Fruit fly (Drosophila melanogaster) whole organism, embryonic: ENCODE results near the gene GXIVsPLA2.

Experiments
- Adf1 ChIP-seq: fragments of 200-800 bp; sonication (Bioruptor generic); IDR thresholded peaks from 2 replicates; pipeline ENCODE4 v1.3.6; 2022; ENCODE audit warnings: missing biosample characterization, missing genetic modification characterization
- BtbVII ChIP-seq: fragments of 200-800 bp; sonication (Bioruptor generic); optimal IDR thresholded peaks from 3 replicates; lab custom pipeline; 2017; ENCODE audit warnings: missing biosample characterization, mild to moderate bottlenecking, missing genetic modification characterization
- Bteb2 ChIP-seq: fragments of 200-800 bp; sonication (Bioruptor generic); optimal IDR thresholded peaks from 2 replicates; lab custom pipeline; 2016; ENCODE audit warnings: missing biosample characterization, missing genetic modification characterization
- CG10543 ChIP-seq: fragments of 200-800 bp; sonication (Bioruptor generic); optimal IDR thresholded peaks from 3 replicates; lab custom pipeline; 2017; ENCODE audit warnings: missing biosample characterization, mild to moderate bottlenecking, missing genetic modification characterization, moderate library complexity
- CG12744 ChIP-seq: fragments of 200-800 bp; sonication (Bioruptor generic); optimal IDR thresholded peaks from 2 replicates; lab custom pipeline; 2016; ENCODE audit warnings: missing biosample characterization, missing genetic modification characterization
- CG13894 ChIP-seq: fragments of 200-800 bp; sonication (Bioruptor generic); optimal IDR thresholded peaks from 3 replicates; lab custom pipeline; 2018; ENCODE audit warnings: missing biosample characterization, mild to moderate bottlenecking, missing genetic modification characterization, moderate library complexity
- CG14441 ChIP-seq: fragments of 200-800 bp; sonication (Bioruptor generic); IDR thresholded peaks from 2 replicates; pipeline ENCODE4 v1.3.6; 2022; ENCODE audit warnings: missing biosample characterization, missing genetic modification characterization
- CG15011 ChIP-seq: fragments of 200-800 bp; sonication (Bioruptor generic); optimal IDR thresholded peaks from 3 replicates; lab custom pipeline; 2018; ENCODE audit warnings: missing biosample characterization, mild to moderate bottlenecking, missing genetic modification characterization
- CG1603 ChIP-seq: fragments of 200-800 bp; sonication (Bioruptor generic); optimal IDR thresholded peaks from 2 replicates; lab custom pipeline; 2019; ENCODE audit warnings: missing biosample characterization, mild to moderate bottlenecking, missing genetic modification characterization, moderate library complexity
- CG1832 ChIP-seq: fragments of 200-800 bp; sonication (Bioruptor generic); optimal IDR thresholded peaks from 2 replicates; lab custom pipeline; 2017; ENCODE audit warnings: missing biosample characterization, mild to moderate bottlenecking, missing genetic modification characterization, inconsistent platforms
- CG2199 ChIP-seq: fragments of 200-800 bp; sonication (Bioruptor generic); IDR thresholded peaks from 3 replicates; pipeline ENCODE4 v1.3.6; 2022; ENCODE audit warnings: missing biosample characterization, missing genetic modification characterization
- CG30020 ChIP-seq: fragments of 200-800 bp; optimal IDR thresholded peaks from 2 replicates; lab custom pipeline; 2019; ENCODE audit warnings: missing biosample characterization, mild to moderate bottlenecking, missing genetic modification characterization, moderate library complexity
- CG3065 ChIP-seq: fragments of 200-800 bp; sonication (Bioruptor generic); optimal IDR thresholded peaks from 2 replicates; lab custom pipeline; 2016; ENCODE audit warnings: missing biosample characterization, missing genetic modification characterization
- CG33557 ChIP-seq: fragments of 200-800 bp; sonication (Bioruptor generic); optimal IDR thresholded peaks from 2 replicates; lab custom pipeline; 2019; ENCODE audit warnings: missing biosample characterization, mild to moderate bottlenecking, missing genetic modification characterization, moderate library complexity
- CG3407 ChIP-seq: fragments of 200-800 bp; sonication (Bioruptor generic); optimal IDR thresholded peaks from 2 replicates; lab custom pipeline; 2018; ENCODE audit warnings: missing biosample characterization, mild to moderate bottlenecking, missing genetic modification characterization
- CG4730 ChIP-seq: fragments of 200-800 bp; sonication (Bioruptor generic); IDR thresholded peaks from 2 replicates; pipeline ENCODE4 v1.3.6; 2022; ENCODE audit warnings: missing biosample characterization, missing genetic modification characterization
- CG6854 ChIP-seq: fragments of 200-800 bp; sonication (Bioruptor generic); optimal IDR thresholded peaks from 3 replicates; lab custom pipeline; 2017; ENCODE audit warnings: missing biosample characterization, mild to moderate bottlenecking, missing genetic modification characterization
- CG7963 ChIP-seq: fragments of 200-800 bp; sonication (Bioruptor generic); IDR thresholded peaks from 3 replicates; pipeline ENCODE4 v1.3.6; 2022; ENCODE audit warnings: missing biosample characterization, missing genetic modification characterization; ENCODE audit not compliant: partially characterized antibody
- CG7987 ChIP-seq: fragments of 200-800 bp; sonication (Bioruptor generic); optimal IDR thresholded peaks from 2 replicates; lab custom pipeline; 2018; ENCODE audit warnings: missing biosample characterization, mild to moderate bottlenecking, missing genetic modification characterization, moderate library complexity
- CG8944 ChIP-seq: fragments of 200-800 bp; sonication (Bioruptor generic); optimal IDR thresholded peaks from 3 replicates; lab custom pipeline; 2016; ENCODE audit warnings: missing biosample characterization, missing genetic modification characterization
- CG9797 ChIP-seq: fragments of 200-800 bp; sonication (Bioruptor generic); optimal IDR thresholded peaks from 3 replicates; lab custom pipeline; 2018; ENCODE audit warnings: missing biosample characterization, mild to moderate bottlenecking, missing genetic modification characterization
- D19A ChIP-seq: fragments of 200-800 bp; optimal IDR thresholded peaks from 3 replicates; lab custom pipeline; 2019; ENCODE audit warnings: missing biosample characterization, mild to moderate bottlenecking, missing genetic modification characterization, moderate library complexity
- E2f2 ChIP-seq: fragments of 200-800 bp; sonication (Bioruptor generic); IDR thresholded peaks from 2 replicates; pipeline ENCODE4 v1.3.6; 2022; ENCODE audit warnings: missing biosample characterization, missing genetic modification characterization
- Hmr ChIP-seq: fragments of 200-800 bp; sonication (Bioruptor generic); optimal IDR thresholded peaks from 3 replicates; lab custom pipeline; 2017; ENCODE audit warnings: mild to moderate bottlenecking, missing biosample characterization, missing genetic modification reagents, missing genetic modification characterization
- Hr39 ChIP-seq: fragments of >200 bp; optimal IDR thresholded peaks from 2 replicates; lab custom pipeline; 2017
- Hr51 ChIP-seq, 2 experiments: fragments of 200-800 bp; sonication (Bioruptor generic); optimal IDR thresholded peaks; 2 replicates in 1 of 2; 3 replicates in 1 of 2; lab custom pipeline; 2016 to 2018; ENCODE audit warnings: missing biosample characterization in 2 of 2, missing genetic modification characterization in 2 of 2, mild to moderate bottlenecking in 1 of 2, moderate library complexity in 1 of 2
- Kr ChIP-seq: fragments of 200-800 bp; sonication (Bioruptor generic); optimal IDR thresholded peaks from 2 replicates; lab custom pipeline; 2017; ENCODE audit warnings: missing biosample characterization, mild to moderate bottlenecking, missing genetic modification characterization
- Lim3 ChIP-seq: fragments of 200-800 bp; sonication (Bioruptor generic); IDR thresholded peaks from 2 replicates; pipeline ENCODE4 v1.3.6; 2022; ENCODE audit warnings: missing biosample characterization, missing genetic modification characterization
- MESR4 ChIP-seq: fragments of 200-800 bp; sonication (Bioruptor generic); optimal IDR thresholded peaks from 2 replicates; lab custom pipeline; 2018; ENCODE audit warnings: missing biosample characterization, mild to moderate bottlenecking, missing genetic modification characterization, moderate library complexity
- NfI ChIP-seq: fragments of 200-800 bp; sonication (Bioruptor generic); optimal IDR thresholded peaks from 3 replicates; lab custom pipeline; 2018; ENCODE audit warnings: missing biosample characterization, mild to moderate bottlenecking, missing genetic modification characterization, moderate library complexity
- Pdp1 ChIP-seq, 2 experiments: fragments of 200-800 bp; sonication (Bioruptor generic); optimal IDR thresholded peaks; 3 replicates each; lab custom pipeline; 2016; ENCODE audit warnings: missing biosample characterization in 2 of 2, missing genetic modification characterization in 2 of 2, mild to moderate bottlenecking in 1 of 2, moderate library complexity in 1 of 2
- Sox102F ChIP-seq: fragments of 200-800 bp; sonication (Bioruptor generic); optimal IDR thresholded peaks from 2 replicates; lab custom pipeline; 2018; ENCODE audit warnings: missing biosample characterization, mild to moderate bottlenecking, missing genetic modification characterization, moderate library complexity
- abd-A ChIP-seq: fragments of 200-800 bp; sonication (Bioruptor generic); optimal IDR thresholded peaks from 3 replicates; lab custom pipeline; 2019; ENCODE audit warnings: missing biosample characterization, mild to moderate bottlenecking, missing genetic modification characterization, moderate library complexity
- bcd ChIP-seq: fragments of 200-800 bp; sonication (Bioruptor generic); optimal IDR thresholded peaks from 2 replicates; lab custom pipeline; 2017; ENCODE audit warnings: missing biosample characterization, mild to moderate bottlenecking, missing genetic modification characterization
- chinmo ChIP-seq: fragments of 200-800 bp; sonication (Bioruptor generic); IDR thresholded peaks from 4 replicates; pipeline ENCODE4 v1.3.6; 2022; ENCODE audit warnings: missing biosample characterization, missing genetic modification characterization; ENCODE audit not compliant: partially characterized antibody
- croc ChIP-seq: fragments of 200-800 bp; sonication (Bioruptor generic); conservative IDR thresholded peaks from 3 replicates; pipeline ENCODE4 v1.3.6; 2022; ENCODE audit warnings: missing biosample characterization, missing genetic modification characterization
- dmrt11E ChIP-seq: fragments of 200-800 bp; sonication (Bioruptor generic); optimal IDR thresholded peaks from 3 replicates; lab custom pipeline; 2018; ENCODE audit warnings: missing biosample characterization, mild to moderate bottlenecking, missing genetic modification characterization, moderate library complexity
- fd3F ChIP-seq: fragments of 200-800 bp; sonication (Bioruptor generic); optimal IDR thresholded peaks from 2 replicates; lab custom pipeline; 2018; ENCODE audit warnings: missing biosample characterization, mild to moderate bottlenecking, missing genetic modification characterization, moderate library complexity
- gfzf ChIP-seq: fragments of 200-800 bp; sonication (Bioruptor generic); optimal IDR thresholded peaks from 2 replicates; lab custom pipeline; 2016; ENCODE audit warnings: missing biosample characterization, mild to moderate bottlenecking, missing genetic modification characterization, moderate library complexity
- ind ChIP-seq: fragments of 200-800 bp; sonication (Bioruptor generic); optimal IDR thresholded peaks from 3 replicates; lab custom pipeline; 2016; ENCODE audit warnings: missing biosample characterization, missing genetic modification characterization
- lbe ChIP-seq: fragments of 200-800 bp; sonication (Bioruptor generic); optimal IDR thresholded peaks from 2 replicates; lab custom pipeline; 2016; ENCODE audit warnings: missing biosample characterization, mild to moderate bottlenecking, missing genetic modification characterization
- nerfin-2 ChIP-seq: fragments of 200-800 bp; sonication (Bioruptor generic); IDR thresholded peaks from 2 replicates; pipeline ENCODE4 v1.3.6; 2022; ENCODE audit warnings: missing biosample characterization, missing genetic modification characterization; ENCODE audit not compliant: partially characterized antibody
- pita ChIP-seq: fragments of 200-800 bp; sonication (Bioruptor generic); optimal IDR thresholded peaks from 2 replicates; lab custom pipeline; 2017; ENCODE audit warnings: missing biosample characterization, mild to moderate bottlenecking, missing genetic modification characterization
- pzg ChIP-seq: fragments of 200-800 bp; sonication (Bioruptor generic); optimal IDR thresholded peaks from 3 replicates; lab custom pipeline; 2018; ENCODE audit warnings: missing biosample characterization, mild to moderate bottlenecking, missing genetic modification characterization, moderate library complexity
- run ChIP-seq: fragments of 200-800 bp; sonication (Bioruptor generic); optimal IDR thresholded peaks from 3 replicates; lab custom pipeline; 2018; ENCODE audit warnings: missing biosample characterization, mild to moderate bottlenecking, missing genetic modification characterization
- sc ChIP-seq, 3 experiments: fragments of >200 bp in 2 of 3; fragments of 200-800 bp in 1 of 3; sonication (Bioruptor generic) in 1 of 3; optimal IDR thresholded peaks; 2 replicates in 2 of 3; 3 replicates in 1 of 3; lab custom pipeline; 2017; ENCODE audit warnings: mild to moderate bottlenecking in 1 of 3, missing biosample characterization in 1 of 3, missing genetic modification characterization in 1 of 3, missing genetic modification reagents in 1 of 3
- sim ChIP-seq: fragments of 200-800 bp; sonication (Bioruptor generic); IDR thresholded peaks from 2 replicates; pipeline ENCODE4 v1.3.6; 2022; ENCODE audit warnings: missing biosample characterization, missing genetic modification characterization
- slou ChIP-seq: fragments of 200-800 bp; sonication (Bioruptor generic); optimal IDR thresholded peaks from 3 replicates; lab custom pipeline; 2016; ENCODE audit warnings: missing biosample characterization, missing genetic modification characterization
- yki ChIP-seq: fragments of >200 bp; optimal IDR thresholded peaks from 3 replicates; lab custom pipeline; 2018

GXIVsPLA2 gene

dm6 chr3L:15921043-15921621 is 33.8 kb upstream of the GXIVsPLA2 start (continued):
- TF ChIP-seq pzg (GFP tag; lab: Kevin White, UChicago) (no peak), gfzf (GFP tag; lab: Kevin White, UChicago) (no peak), ind (peak; percentile 40), Lim3 (GFP tag; lab: Robert Waterston, UW) (no peak), CG7987 (no peak), BtbVII (GFP tag; lab: Kevin White, UChicago) (peak; percentile 56), CG3407 (GFP tag; lab: Kevin White, UChicago) (no peak), Bteb2 (GFP tag; lab: Kevin White, UChicago) (no peak), bcd (peak; percentile 42), Hr51 (GFP tag; optimal IDR thresholded peaks at IDR 0.05; lab: Kevin White, UChicago) (peak in 1 of 2 experiments; percentile 68), D19A (peak; percentile 20), CG1832 (no peak), sim (GFP tag; lab: Robert Waterston, UW) (no peak), Sox102F (GFP tag; lab: Kevin White, UChicago) (peak; percentile 39), CG8944 (no peak), CG9797 (GFP tag; lab: Kevin White, UChicago) (no peak), CG12744 (GFP tag; lab: Kevin White, UChicago) (no peak), croc (GFP tag; lab: Robert Waterston, UW) (no peak), CG7963 (GFP tag; lab: Robert Waterston, UW) (no peak), CG30020 (no peak), CG33557 (GFP tag; lab: Kevin White, UChicago) (no peak), fd3F (GFP tag; lab: Kevin White, UChicago) (peak; percentile 8), dmrt11E (tag; lab: Kevin White, UChicago) (no peak), CG1603 (tag; lab: Kevin White, UChicago) (no peak), CG15011 (GFP tag; lab: Kevin White, UChicago) (peak; percentile 49), yki (no peak), E2f2 (GFP tag; lab: Robert Waterston, UW) (no peak), sc (optimal IDR thresholded peaks at IDR 0.05; lab: Kevin White, UChicago) (no peak), sc (GFP tag; optimal IDR thresholded peaks at IDR 0.05; lab: Kevin White, UChicago) (no peak), NfI (GFP tag; lab: Kevin White, UChicago) (peak; percentile 53), MESR4 (GFP tag; lab: Kevin White, UChicago) (no peak), Pdp1 (GFP tag; optimal IDR thresholded peaks at IDR 0.05; lab: Kevin White, UChicago) (peak in 1 of 2 experiments; percentile 40), Adf1 (no peak), nerfin-2 (GFP tag; lab: Robert Waterston, UW) (no peak), run (tag; lab: Kevin White, UChicago) (peak; percentile 21), CG10543 (peak; percentile 76), CG2199 (GFP tag; lab: Robert Waterston, UW) (no peak), pita (GFP tag; lab: Kevin White, UChicago) (no peak), CG14441 (GFP tag; lab: Robert Waterston, UW) (0 out of 2 replicates have a peak, but pooled peaks have one; percentile 35), Hr39 (no peak), CG6854 (peak; percentile 63), lbe (GFP tag; lab: Kevin White, UChicago) (no peak), Hmr (GFP tag; lab: Kevin White, UChicago) (peak; percentile 74), slou (GFP tag; lab: Kevin White, UChicago) (peak; percentile 7), abd-A (tag; lab: Kevin White, UChicago) (peak; percentile 69), CG4730 (GFP tag; lab: Robert Waterston, UW) (no peak), CG13894 (tag; lab: Kevin White, UChicago) (peak; percentile 33), chinmo (no peak), Kr (GFP tag; lab: Kevin White, UChicago) (no peak), CG3065 (no peak)
